Worm (Caenorhabditis elegans): ENCODE data around the gene F23B12.1.

ce11 chrV:14439236-14439635 is 10.3 kb downstream of the F23B12.1 start:
- TF ChIP-seq unc-39 (tag; optimal IDR thresholded peaks at IDR 0.05): no peak
- TF ChIP-seq pqm-1 (tag; optimal IDR thresholded peaks at IDR 0.05): no peak
- TF ChIP-seq lin-39 (tag; optimal IDR thresholded peaks at IDR 0.05): no peak
- no peak for TF ChIP-seq nhr-11 (tag; optimal IDR thresholded peaks at IDR 0.05)
- TF ChIP-seq fkh-10 (GFP tag; optimal IDR thresholded peaks at IDR 0.05): no peak
- no peak for TF ChIP-seq ces-1 (GFP tag; optimal IDR thresholded peaks at IDR 0.05)
- TF ChIP-seq daf-19 (GFP tag; conservative IDR thresholded peaks at IDR 0.05): no peak
- TF ChIP-seq aha-1 (tag): peak; percentile 55

All from whole organism, L4 larva.